Worm (Caenorhabditis elegans) whole organism, late embryonic: ENCODE data around the gene gmn-1.

Experiments
- C38D4.7 ChIP-seq: fragments of 200-800 bp; sonication (Bioruptor generic); optimal IDR thresholded peaks from 2 replicates; lab custom pipeline; 2018; ENCODE audit warnings: mild to moderate bottlenecking, missing genetic modification characterization, moderate library complexity, missing compliant biosample characterization
- K02D7.2 ChIP-seq: sonication (generic microtip); optimal IDR thresholded peaks from 2 replicates; lab custom pipeline; 2017; ENCODE audit warnings: mild to moderate bottlenecking, missing genetic modification characterization, missing compliant biosample characterization
- K09A11.1 ChIP-seq: sonication (generic microtip); optimal IDR thresholded peaks from 2 replicates; lab custom pipeline; 2017; ENCODE audit warnings: antibody characterized with exemption, mild to moderate bottlenecking, missing genetic modification characterization, missing compliant biosample characterization; ENCODE audit not compliant: insufficient read depth
- T23F11.4 ChIP-seq: fragments of 200-800 bp; sonication (Bioruptor generic); optimal IDR thresholded peaks from 2 replicates; lab custom pipeline; 2018; ENCODE audit warnings: mild to moderate bottlenecking, missing genetic modification characterization, missing compliant biosample characterization
- ahr-1 ChIP-seq: sonication (generic microtip); optimal IDR thresholded peaks from 2 replicates; lab custom pipeline; 2016; ENCODE audit warnings: missing genetic modification characterization, missing compliant biosample characterization
- ceh-18 ChIP-seq: sonication (generic microtip); optimal IDR thresholded peaks from 2 replicates; lab custom pipeline; 2016; ENCODE audit warnings: missing genetic modification characterization, missing compliant biosample characterization
- ceh-19 ChIP-seq: fragments of 200-800 bp; sonication (Bioruptor generic); optimal IDR thresholded peaks from 2 replicates; lab custom pipeline; 2018; ENCODE audit warnings: mild to moderate bottlenecking, missing genetic modification characterization, missing compliant biosample characterization
- ceh-2 ChIP-seq: sonication (generic microtip); optimal IDR thresholded peaks from 2 replicates; lab custom pipeline; 2016; ENCODE audit warnings: missing genotype, missing genetic modification characterization, missing compliant biosample characterization
- ceh-22 ChIP-seq: sonication (generic microtip); optimal IDR thresholded peaks from 2 replicates; lab custom pipeline; 2017; ENCODE audit warnings: missing biosample characterization, missing genetic modification characterization
- ceh-24 ChIP-seq: sonication (generic microtip); optimal IDR thresholded peaks from 2 replicates; lab custom pipeline; 2016; ENCODE audit warnings: mild to moderate bottlenecking, missing genetic modification characterization, missing compliant biosample characterization
- ceh-34 ChIP-seq: sonication (generic microtip); optimal IDR thresholded peaks from 2 replicates; lab custom pipeline; 2016; ENCODE audit warnings: mild to moderate bottlenecking, missing genetic modification characterization, missing compliant biosample characterization
- ceh-45 ChIP-seq: fragments of 200-800 bp; sonication (Bioruptor generic); IDR thresholded peaks from 2 replicates; pipeline ENCODE4 v1.3.6; 2022; ENCODE audit warnings: missing genetic modification reagents, missing genetic modification characterization, missing compliant biosample characterization
- ceh-48 ChIP-seq: sonication (generic microtip); optimal IDR thresholded peaks from 2 replicates; lab custom pipeline; 2016; ENCODE audit warnings: missing genetic modification characterization, inconsistent platforms, missing compliant biosample characterization
- elt-4 ChIP-seq: sonication (generic microtip); optimal IDR thresholded peaks from 2 replicates; lab custom pipeline; 2016; ENCODE audit warnings: missing genetic modification characterization, missing compliant biosample characterization
- fax-1 ChIP-seq: sonication (generic microtip); optimal IDR thresholded peaks from 2 replicates; lab custom pipeline; 2016; ENCODE audit warnings: missing genotype, missing genetic modification characterization, missing compliant biosample characterization
- fkh-6 ChIP-seq: sonication (generic microtip); optimal IDR thresholded peaks from 2 replicates; lab custom pipeline; 2016; ENCODE audit warnings: missing genetic modification characterization, missing compliant biosample characterization
- hlh-8 ChIP-seq: sonication (generic microtip); optimal IDR thresholded peaks from 2 replicates; lab custom pipeline; 2016; ENCODE audit warnings: missing genotype, missing genetic modification characterization, missing compliant biosample characterization
- mec-3 ChIP-seq: sonication (generic microtip); optimal IDR thresholded peaks from 2 replicates; lab custom pipeline; 2016; ENCODE audit warnings: borderline replicate concordance, missing genetic modification characterization, missing compliant biosample characterization
- nhr-11 ChIP-seq: fragments of 150-350 bp; optimal IDR thresholded peaks from 2 replicates; lab custom pipeline; 2014; ENCODE audit warnings: missing biosample characterization, missing genetic modification characterization
- nhr-232 ChIP-seq: sonication (generic microtip); optimal IDR thresholded peaks from 2 replicates; lab custom pipeline; 2016; ENCODE audit warnings: missing genetic modification characterization, missing compliant biosample characterization
- npax-4 ChIP-seq: sonication (generic microtip); optimal IDR thresholded peaks from 2 replicates; lab custom pipeline; 2016; ENCODE audit warnings: missing genetic modification characterization, missing compliant biosample characterization
- odd-2 ChIP-seq: sonication (generic microtip); optimal IDR thresholded peaks from 2 replicates; lab custom pipeline; 2017; ENCODE audit warnings: antibody characterized with exemption, mild to moderate bottlenecking, missing genetic modification characterization, missing compliant biosample characterization
- pros-1 ChIP-seq: fragments of 150-350 bp; optimal IDR thresholded peaks from 2 replicates; lab custom pipeline; 2014; ENCODE audit warnings: missing biosample characterization, missing genetic modification reagents, missing genetic modification characterization
- ref-2 ChIP-seq: sonication (generic microtip); optimal IDR thresholded peaks from 2 replicates; lab custom pipeline; 2016; ENCODE audit warnings: missing genetic modification characterization, missing compliant biosample characterization
- rnt-1 ChIP-seq: sonication (generic microtip); optimal IDR thresholded peaks from 2 replicates; lab custom pipeline; 2016; ENCODE audit warnings: missing genetic modification characterization, missing compliant biosample characterization
- sdc-2 ChIP-seq: sonication (generic microtip); optimal IDR thresholded peaks from 2 replicates; lab custom pipeline; 2016; ENCODE audit warnings: missing genotype, missing genetic modification characterization, missing compliant biosample characterization
- syd-9 ChIP-seq: sonication (generic microtip); optimal IDR thresholded peaks from 2 replicates; lab custom pipeline; 2016; ENCODE audit warnings: mild to moderate bottlenecking, missing genetic modification characterization, moderate library complexity, missing compliant biosample characterization
- ttx-3 ChIP-seq: sonication (generic microtip); optimal IDR thresholded peaks from 2 replicates; lab custom pipeline; 2016; ENCODE audit warnings: missing genetic modification reagents, missing genetic modification characterization, missing compliant biosample characterization
- unc-42 ChIP-seq: sonication (generic microtip); optimal IDR thresholded peaks from 2 replicates; lab custom pipeline; 2016; ENCODE audit warnings: missing genotype, missing genetic modification characterization, missing compliant biosample characterization
- unc-55 ChIP-seq: sonication (generic microtip); optimal IDR thresholded peaks from 2 replicates; lab custom pipeline; 2017; ENCODE audit warnings: missing biosample characterization, missing genetic modification reagents, missing genetic modification characterization

gmn-1 gene

ce11 chrIII:12250114-12250792 is 25.1 kb upstream of the gmn-1 start, which contains the start of the genes tim-1 and Y75B8A.23 (continued):
- TF ChIP-seq mec-3 (tag; lab: Kevin White, UChicago) (no peak), C38D4.7 (GFP tag; lab: Kevin White, UChicago) (no peak), ceh-34 (tag; lab: Kevin White, UChicago) (peak; percentile 36), nhr-232 (tag; lab: Kevin White, UChicago) (peak; percentile 28), T23F11.4 (GFP tag; lab: Kevin White, UChicago) (no peak), ref-2 (tag; lab: Kevin White, UChicago) (peak; percentile 71)

DNA sequence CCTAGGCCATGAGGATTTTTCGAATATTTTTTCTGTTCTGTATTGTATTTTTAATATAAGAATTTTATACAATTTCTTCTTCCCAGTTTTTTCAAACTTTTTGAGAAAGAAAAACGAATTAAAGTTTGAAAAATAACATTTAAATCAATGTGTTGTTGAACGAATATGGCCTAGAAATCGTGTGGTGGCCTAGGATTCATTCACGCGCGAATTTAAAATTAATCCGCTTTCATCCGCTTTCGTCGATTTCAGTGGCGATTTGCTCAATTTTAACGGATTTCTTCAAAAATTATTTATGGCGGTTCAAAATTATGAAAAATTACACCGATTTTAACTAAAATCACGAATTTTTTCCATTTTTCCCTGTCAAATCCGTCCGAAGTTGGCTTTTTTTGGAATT is 22.2 kb upstream of the gmn-1 start:
- TF ChIP-seq ceh-34 (tag; lab: Kevin White, UChicago) (no peak), T23F11.4 (GFP tag; lab: Kevin White, UChicago) (no peak), pros-1 (tag; lab: Kevin White, UChicago) (no peak), npax-4 (no peak), ceh-45 (GFP tag; lab: Robert Waterston, UW) (no peak), ceh-22 (tag; lab: Kevin White, UChicago) (no peak)

DNA sequence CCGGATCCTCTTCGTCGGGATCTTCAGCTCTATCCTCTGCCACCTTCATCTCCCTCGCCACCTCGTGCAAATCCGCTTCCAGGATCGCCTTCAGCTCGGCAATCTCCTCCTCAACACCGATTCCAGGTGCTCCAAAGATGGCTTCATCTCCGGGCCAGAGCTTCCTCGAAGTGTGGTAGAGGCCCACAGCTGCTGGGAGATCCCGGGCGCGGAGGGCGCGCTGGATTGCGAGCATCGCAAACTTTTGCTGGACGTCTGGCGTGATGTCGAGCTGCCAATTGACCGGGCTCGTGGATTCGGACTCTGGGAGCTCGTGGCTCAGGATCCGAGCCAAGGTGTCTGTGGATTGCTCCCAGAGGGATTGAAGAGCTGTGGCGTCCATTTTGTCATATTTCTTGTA is 20.4 kb upstream of the gmn-1 start:
- TF ChIP-seq mec-3 (tag; lab: Kevin White, UChicago) (peak; percentile 35), ceh-48 (no peak), nhr-11 (tag; lab: Kevin White, UChicago) (no peak), K09A11.1 (tag; lab: Kevin White, UChicago) (no peak), K02D7.2 (no peak), fkh-6 (tag; lab: Kevin White, UChicago) (no peak), ceh-18 (no peak), ceh-19 (GFP tag; lab: Kevin White, UChicago) (no peak)
- TF ChIP-seq, all 69 proteins: peak for 1

DNA sequence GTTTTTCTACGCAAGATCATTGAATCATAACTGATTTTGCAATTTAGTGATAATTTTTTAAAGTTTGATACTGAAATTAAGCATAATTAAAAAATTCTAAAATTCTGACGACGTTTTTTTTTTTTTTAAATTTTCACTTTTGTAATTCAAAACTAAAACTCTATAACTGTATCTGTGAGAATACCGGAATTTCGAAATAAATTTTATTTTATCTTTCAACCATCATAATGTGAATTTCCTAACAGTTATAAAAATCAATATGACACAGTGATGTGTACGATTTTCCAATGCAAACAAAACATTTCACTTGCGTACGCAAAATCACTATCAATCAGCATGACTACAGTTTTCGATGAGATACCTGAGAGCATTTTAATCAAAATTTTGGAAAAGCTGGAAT is 10.8 kb upstream of the gmn-1 start, which contains the start of the genes grl-15 and fbxa-89:
Gene grl-15 (minus strand): TSS at position 101 of the 400 bp plus-strand sequence.
Gene fbxa-89 (plus strand): TSS at position 271 of the 400 bp plus-strand sequence.
- TF ChIP-seq unc-42 (tag; lab: Kevin White, UChicago) (no peak), sdc-2 (tag; lab: Kevin White, UChicago) (no peak), syd-9 (tag; lab: Kevin White, UChicago) (no peak), ref-2 (tag; lab: Kevin White, UChicago) (no peak), fax-1 (tag; lab: Kevin White, UChicago) (no peak), nhr-232 (tag; lab: Kevin White, UChicago) (no peak)

DNA sequence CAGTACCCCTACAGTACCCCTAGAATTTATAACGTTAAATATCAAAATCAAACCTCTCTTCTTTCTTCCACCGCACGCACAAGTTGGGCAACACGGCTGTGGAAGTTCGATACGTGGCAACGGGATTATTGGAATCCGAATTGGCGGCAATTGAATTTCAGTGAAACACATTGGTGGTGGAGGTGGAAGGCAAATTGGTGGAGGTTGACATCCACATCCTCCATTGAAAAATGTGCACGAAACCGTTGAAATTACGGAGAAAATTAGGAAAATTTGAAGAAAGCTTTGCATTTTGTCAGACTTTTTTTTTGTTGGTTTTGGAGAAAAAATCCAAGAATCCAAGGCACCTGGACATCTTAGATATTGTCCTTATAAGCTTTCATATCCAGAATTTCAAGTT is 10.2 kb upstream of the gmn-1 start:
- TF ChIP-seq hlh-8 (tag; lab: Kevin White, UChicago) = no peak
- no peak for TF ChIP-seq ceh-18
- TF ChIP-seq syd-9 (tag; lab: Kevin White, UChicago) = no peak
- no peak for TF ChIP-seq ahr-1
- no peak for TF ChIP-seq rnt-1 (tag; lab: Kevin White, UChicago)
- TF ChIP-seq elt-4 (tag; lab: Kevin White, UChicago) = no peak
- no peak for TF ChIP-seq unc-42 (tag; lab: Kevin White, UChicago)
- no peak for TF ChIP-seq ceh-24 (tag; lab: Kevin White, UChicago)
- no peak for TF ChIP-seq ttx-3
- TF ChIP-seq unc-55 (GFP tag; lab: Kevin White, UChicago) = no peak
- no peak for TF ChIP-seq ref-2 (tag; lab: Kevin White, UChicago)
- TF ChIP-seq ceh-22 (tag; lab: Kevin White, UChicago) = no peak
- no peak for TF ChIP-seq odd-2 (tag; lab: Kevin White, UChicago)
- no peak for TF ChIP-seq ceh-2 (tag; lab: Kevin White, UChicago)

DNA sequence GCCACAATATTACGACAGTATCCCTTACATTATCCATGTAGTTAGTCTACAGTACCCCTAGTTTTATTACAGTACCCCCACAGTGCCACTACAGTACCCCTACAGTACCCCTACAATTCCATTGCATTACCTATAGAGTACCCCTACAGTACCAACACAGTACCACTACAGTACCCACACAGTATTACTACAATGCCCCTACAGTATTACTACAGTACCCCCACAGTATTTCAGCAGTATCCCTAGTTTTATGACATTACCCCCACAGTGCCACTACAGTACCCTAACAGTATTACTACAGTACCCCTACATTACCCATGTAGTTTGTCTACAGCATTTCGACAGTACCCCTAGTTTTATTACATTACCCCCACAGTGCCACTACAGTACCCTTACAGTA is 8.4 kb upstream of the gmn-1 start:
- TF ChIP-seq K09A11.1 (tag; lab: Kevin White, UChicago) = no peak
